Fruit fly (Drosophila melanogaster): Measurements from ENCODE around the gene Trs23.

- TF ChIP-seq usp (GFP tag; optimal IDR thresholded peaks at IDR 0.05) (no peak), dsf (GFP tag; optimal IDR thresholded peaks at IDR 0.05; ENCODE audit: borderline replicate concordance) (no peak), sage (GFP tag; optimal IDR thresholded peaks at IDR 0.05) (no peak), Hnf4 (GFP tag; optimal IDR thresholded peaks at IDR 0.05) (peak; percentile 10), fru (GFP tag; optimal IDR thresholded peaks at IDR 0.05) (no peak), lola (GFP tag; optimal IDR thresholded peaks at IDR 0.05) (no peak), h (GFP tag; optimal IDR thresholded peaks at IDR 0.05) (peak; percentile 66), pan (optimal IDR thresholded peaks at IDR 0.05) (no peak), psq (GFP tag; optimal IDR thresholded peaks at IDR 0.05) (no peak), foxo (GFP tag; optimal IDR thresholded peaks at IDR 0.05) (no peak), brk (GFP tag; optimal IDR thresholded peaks at IDR 0.05) (no peak), Sp1 (GFP tag; optimal IDR thresholded peaks at IDR 0.05) (no peak)
These were observed 8.2 kb downstream of the Trs23 start for dm6 chr2L:8694250-8694704.
